Worm (Caenorhabditis elegans) whole organism, early embryonic: ENCODE measurements around the gene T16H12.2.

Experiments
- B0310.2 ChIP-seq: sonication (generic microtip); optimal IDR thresholded peaks from 2 replicates; lab custom pipeline; 2016; ENCODE audit warnings: mild to moderate bottlenecking, missing genetic modification characterization, missing compliant biosample characterization
- F13C5.2 ChIP-seq: sonication (generic microtip); optimal IDR thresholded peaks from 2 replicates; lab custom pipeline; 2017; ENCODE audit warnings: mild to moderate bottlenecking, missing genetic modification characterization, inconsistent platforms, missing compliant biosample characterization
- aly-1 ChIP-seq: sonication (generic microtip); optimal IDR thresholded peaks from 2 replicates; lab custom pipeline; 2016; ENCODE audit warnings: missing genetic modification characterization, missing compliant biosample characterization
- ama-1 ChIP-seq: fragments of 150-350 bp; optimal IDR thresholded peaks from 2 replicates; lab custom pipeline; 2014
- ceh-13 ChIP-seq: fragments of 200-800 bp; sonication (Bioruptor generic); optimal IDR thresholded peaks from 2 replicates; lab custom pipeline; 2018; ENCODE audit warnings: mild to moderate bottlenecking, missing genetic modification characterization, missing compliant biosample characterization
- ceh-36 ChIP-seq: sonication (generic microtip); optimal IDR thresholded peaks from 2 replicates; lab custom pipeline; 2016; ENCODE audit warnings: missing genetic modification characterization, inconsistent platforms, missing compliant biosample characterization
- ets-7 ChIP-seq: sonication (generic microtip); optimal IDR thresholded peaks from 2 replicates; lab custom pipeline; 2016; ENCODE audit warnings: missing genotype, missing genetic modification characterization, missing compliant biosample characterization
- flt-1 ChIP-seq: fragments of 200-800 bp; sonication (Bioruptor generic); IDR thresholded peaks from 2 replicates; pipeline ENCODE4 v1.3.6; 2022; ENCODE audit warnings: missing genetic modification characterization, missing compliant biosample characterization
- hmbx-1 ChIP-seq: sonication (generic microtip); optimal IDR thresholded peaks from 2 replicates; lab custom pipeline; 2016; ENCODE audit warnings: mild to moderate bottlenecking, missing genetic modification characterization, missing compliant biosample characterization
- hmg-4 ChIP-seq: fragments of 200-800 bp; sonication (Bioruptor generic); optimal IDR thresholded peaks from 2 replicates; lab custom pipeline; 2018; ENCODE audit warnings: mild to moderate bottlenecking, missing genetic modification characterization, missing compliant biosample characterization
- hnd-1 ChIP-seq: sonication (generic microtip); optimal IDR thresholded peaks from 2 replicates; lab custom pipeline; 2016; ENCODE audit warnings: missing genetic modification characterization, missing compliant biosample characterization
- pes-1 ChIP-seq: fragments of 200-800 bp; sonication (Bioruptor generic); IDR thresholded peaks from 2 replicates; pipeline ENCODE4 v1.3.6; 2022; ENCODE audit warnings: missing genetic modification reagents, missing genetic modification characterization, missing compliant biosample characterization
- scrt-1 ChIP-seq: fragments of 200-800 bp; sonication (Bioruptor generic); IDR thresholded peaks from 2 replicates; pipeline ENCODE4 v1.3.6; 2022; ENCODE audit warnings: missing genetic modification characterization, missing compliant biosample characterization
- sea-1 ChIP-seq: fragments of 200-800 bp; sonication (Bioruptor generic); conservative IDR thresholded peaks from 2 replicates; pipeline ENCODE4 v1.3.6; 2022; ENCODE audit warnings: missing genetic modification characterization, missing compliant biosample characterization
- tbx-11 ChIP-seq: fragments of 200-800 bp; sonication (Bioruptor generic); IDR thresholded peaks from 2 replicates; pipeline ENCODE4 v1.3.6; 2022; ENCODE audit warnings: missing genetic modification characterization, missing compliant biosample characterization
- tbx-37 ChIP-seq: fragments of 200-800 bp; sonication (Bioruptor generic); conservative IDR thresholded peaks from 2 replicates; pipeline ENCODE4 v1.3.6; 2022; ENCODE audit warnings: missing genetic modification reagents, missing genetic modification characterization, missing compliant biosample characterization
- tra-4 ChIP-seq: sonication (generic microtip); optimal IDR thresholded peaks from 2 replicates; lab custom pipeline; 2017; ENCODE audit warnings: missing genetic modification characterization, missing compliant biosample characterization

T16H12.2 gene

DNA sequence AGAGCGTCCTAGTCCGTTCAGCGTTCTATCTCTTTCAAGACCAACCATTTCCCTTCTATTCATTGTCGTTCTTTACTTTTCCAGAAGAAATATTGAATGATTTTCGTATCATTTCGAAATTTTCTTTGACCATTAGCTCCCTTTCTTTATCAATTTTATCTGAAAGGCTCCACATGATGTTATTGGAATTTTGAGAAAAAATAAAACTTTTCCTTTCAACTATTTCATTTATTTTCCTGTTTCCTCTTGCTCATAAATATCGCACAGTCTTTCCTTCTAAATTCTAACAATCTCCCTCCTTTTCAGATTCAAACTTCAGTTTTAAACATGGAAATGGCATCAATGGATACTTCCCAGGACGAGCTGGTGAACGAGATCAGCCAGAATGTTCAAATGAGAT is 28.6 kb upstream of the T16H12.2 start, which contains the start of gene T16G12.4:
Gene T16G12.4 (plus strand): TSS at position 301 of the 400 bp plus-strand sequence.
- TF ChIP-seq pes-1 (GFP tag; lab: Robert Waterston, UW) (no peak), scrt-1 (no peak), aly-1 (tag; lab: Kevin White, UChicago) (no peak), sea-1 (GFP tag; lab: Robert Waterston, UW) (no peak)

DNA sequence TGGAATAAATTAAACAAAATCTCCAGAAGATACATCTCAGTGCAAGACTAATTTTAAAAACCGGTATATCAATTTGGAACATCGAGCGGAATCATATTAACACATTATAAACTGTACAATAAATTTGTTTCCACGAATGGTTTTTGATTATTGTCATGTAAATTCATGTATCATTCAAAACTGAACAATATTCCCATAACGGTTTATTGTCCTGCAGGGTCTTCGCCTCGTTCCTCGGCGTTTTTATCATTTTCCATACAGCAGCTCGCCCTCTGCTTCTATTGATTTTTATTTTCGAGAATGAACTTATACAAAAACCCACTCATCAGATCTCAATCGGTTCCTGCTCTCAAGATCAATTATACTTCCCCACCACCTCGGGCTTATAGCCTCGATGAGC is 27.1 kb upstream of the T16H12.2 start, which contains the start of gene T16G12.8:
Gene T16G12.8 (plus strand): TSS at position 301 of the 400 bp plus-strand sequence.
- TF ChIP-seq sea-1 (GFP tag; lab: Robert Waterston, UW) (no peak), hmbx-1 (tag; lab: Kevin White, UChicago) (no peak), tbx-11 (GFP tag; lab: Robert Waterston, UW) (no peak), ets-7 (no peak), ceh-36 (tag; lab: Kevin White, UChicago) (no peak), ama-1 (lab: Kevin White, UChicago) (no peak), hmg-4 (GFP tag; lab: Kevin White, UChicago) (no peak), flt-1 (GFP tag; lab: Robert Waterston, UW) (no peak), tbx-37 (GFP tag; lab: Robert Waterston, UW) (no peak)

DNA sequence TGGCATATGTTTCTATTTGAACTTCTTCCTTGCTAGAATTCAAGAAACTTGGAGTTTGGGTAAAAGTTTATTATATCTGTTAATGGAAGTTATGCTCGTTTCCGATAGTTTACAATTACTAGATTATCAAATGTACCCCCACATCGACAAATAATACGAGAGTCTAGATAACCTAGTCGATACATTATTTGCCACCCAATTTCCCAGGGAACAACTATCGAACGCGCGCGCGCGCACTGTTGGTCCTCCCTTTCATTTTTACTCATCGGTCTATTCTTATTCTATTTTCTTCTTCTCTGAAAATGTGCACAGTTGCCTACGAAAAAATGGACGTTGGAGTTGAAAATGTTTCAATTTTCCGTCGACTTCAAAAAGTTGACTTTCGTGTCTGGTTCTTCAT is 25.5 kb upstream of the T16H12.2 start, which contains the start of gene T16G12.13:
Gene T16G12.13 (plus strand): TSS at position 293 of the 400 bp plus-strand sequence.
- TF ChIP-seq aly-1 (tag; lab: Kevin White, UChicago) (no peak), ceh-36 (tag; lab: Kevin White, UChicago) (no peak), hmbx-1 (tag; lab: Kevin White, UChicago) (no peak), tra-4 (tag; lab: Kevin White, UChicago) (no peak), pes-1 (GFP tag; lab: Robert Waterston, UW) (no peak), ets-7 (no peak), sea-1 (GFP tag; lab: Robert Waterston, UW) (no peak), ceh-13 (GFP tag; lab: Kevin White, UChicago) (no peak)

DNA sequence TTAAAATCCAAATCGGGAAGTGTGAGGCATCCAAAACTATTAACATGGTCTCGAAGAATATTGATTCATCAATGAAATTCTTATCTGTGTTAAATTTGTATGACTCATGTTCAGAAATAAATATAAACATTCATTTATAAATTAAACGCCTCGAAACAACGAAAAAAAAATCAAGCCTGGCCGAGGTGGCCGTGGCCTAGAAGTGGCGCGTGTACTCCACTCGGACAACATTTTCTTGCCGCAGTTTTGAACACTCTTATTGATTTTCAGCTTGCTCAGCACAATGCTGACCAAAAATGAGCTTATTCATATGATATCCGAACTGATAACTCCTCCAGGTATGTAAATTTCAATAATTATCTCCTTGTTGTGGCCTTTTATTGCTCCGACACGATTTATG is 21.9 kb upstream of the T16H12.2 start, which contains the start of gene ekl-6:
Gene ekl-6 (plus strand): TSS at position 265 of the 400 bp plus-strand sequence.
- TF ChIP-seq tbx-37 (GFP tag; lab: Robert Waterston, UW) (peak; percentile 70), flt-1 (GFP tag; lab: Robert Waterston, UW) (0 out of 2 replicates have a peak, but pooled peaks have one; percentile 35), tra-4 (tag; lab: Kevin White, UChicago) (no peak), pes-1 (GFP tag; lab: Robert Waterston, UW) (peak; percentile 63)

DNA sequence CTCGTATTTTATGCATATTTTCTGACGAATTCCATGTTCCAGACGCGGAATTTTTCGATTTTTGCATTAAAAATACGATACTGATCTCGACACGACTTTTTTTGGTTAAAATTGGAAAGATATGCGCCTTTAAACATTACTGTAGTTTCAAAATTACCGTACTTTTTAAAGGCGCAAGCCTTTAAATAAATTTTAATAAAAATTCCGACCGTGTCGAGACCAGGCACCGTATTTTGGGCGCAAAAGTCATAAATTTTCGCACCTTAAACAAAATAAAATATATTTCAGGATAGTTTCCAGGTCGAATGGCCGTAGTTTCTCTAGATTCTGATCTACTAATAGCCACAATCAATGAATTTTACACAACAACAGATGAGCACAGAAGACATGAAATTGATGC is 16.8 kb upstream of the T16H12.2 start, which contains the start of gene T16G12.6:
Gene T16G12.6 (plus strand): TSS at position 301 of the 400 bp plus-strand sequence.
- TF ChIP-seq tbx-37 (GFP tag; lab: Robert Waterston, UW), result no peak
- no peak for TF ChIP-seq flt-1 (GFP tag; lab: Robert Waterston, UW)
- no peak for TF ChIP-seq ets-7
- TF ChIP-seq B0310.2 (tag; lab: Kevin White, UChicago), result no peak
- no peak for TF ChIP-seq aly-1 (tag; lab: Kevin White, UChicago)
- TF ChIP-seq ceh-36 (tag; lab: Kevin White, UChicago), result no peak
- no peak for TF ChIP-seq ceh-13 (GFP tag; lab: Kevin White, UChicago)
- no peak for TF ChIP-seq tbx-11 (GFP tag; lab: Robert Waterston, UW)
- no peak for TF ChIP-seq ama-1 (lab: Kevin White, UChicago)
- no peak for TF ChIP-seq tra-4 (tag; lab: Kevin White, UChicago)
- TF ChIP-seq F13C5.2 (tag; lab: Kevin White, UChicago), result no peak
- TF ChIP-seq sea-1 (GFP tag; lab: Robert Waterston, UW), result no peak
- TF ChIP-seq hnd-1, result no peak
- no peak for TF ChIP-seq hmg-4 (GFP tag; lab: Kevin White, UChicago)
- no peak for TF ChIP-seq pes-1 (GFP tag; lab: Robert Waterston, UW)
- no peak for TF ChIP-seq scrt-1
- no peak for TF ChIP-seq hmbx-1 (tag; lab: Kevin White, UChicago)

DNA sequence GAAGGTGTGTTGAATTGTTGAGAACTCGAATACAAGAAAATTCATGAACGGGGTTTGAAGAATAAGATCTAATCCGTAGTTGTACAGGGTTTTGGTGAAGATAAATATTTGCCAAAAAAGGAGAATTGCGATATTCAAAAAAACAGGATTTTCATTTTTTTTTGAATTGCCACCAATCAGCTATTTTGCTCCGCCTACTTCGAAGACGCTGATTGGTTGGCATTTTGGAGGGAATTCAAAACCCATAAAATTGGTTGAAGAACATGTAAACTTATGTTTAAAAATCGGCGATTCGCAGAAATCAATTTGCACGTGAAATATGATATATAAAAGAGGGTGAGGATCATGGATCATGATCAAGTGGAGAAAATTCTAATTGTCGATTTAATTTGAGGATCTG is 10.0 kb upstream of the T16H12.2 start:
- TF ChIP-seq B0310.2 (tag; lab: Kevin White, UChicago) (no peak), ceh-13 (GFP tag; lab: Kevin White, UChicago) (no peak), hmg-4 (GFP tag; lab: Kevin White, UChicago) (no peak)

DNA sequence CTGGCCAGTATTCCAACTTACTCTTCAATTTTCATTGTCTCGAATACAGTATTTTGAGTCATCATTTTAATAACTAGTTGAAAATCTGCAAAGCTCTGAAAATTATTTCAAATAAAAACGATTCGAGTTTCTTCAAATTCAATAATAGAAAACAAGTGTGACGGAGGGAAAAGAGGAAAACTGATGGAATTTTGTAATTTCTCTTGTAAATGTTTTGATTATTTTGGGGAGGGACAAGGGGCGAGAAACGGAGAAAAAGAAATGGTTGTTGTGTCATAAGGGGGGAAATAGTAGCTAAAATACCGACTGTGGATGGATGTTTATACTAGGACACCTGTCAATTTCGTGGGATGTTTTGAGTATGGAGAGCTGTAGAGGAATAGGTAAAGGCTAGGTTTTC is 7.9 kb upstream of the T16H12.2 start, which contains the start of gene T16G12.9:
Gene T16G12.9 (minus strand): TSS at position 101 of the 400 bp plus-strand sequence.
- no peak for TF ChIP-seq hmg-4 (GFP tag; lab: Kevin White, UChicago)

DNA sequence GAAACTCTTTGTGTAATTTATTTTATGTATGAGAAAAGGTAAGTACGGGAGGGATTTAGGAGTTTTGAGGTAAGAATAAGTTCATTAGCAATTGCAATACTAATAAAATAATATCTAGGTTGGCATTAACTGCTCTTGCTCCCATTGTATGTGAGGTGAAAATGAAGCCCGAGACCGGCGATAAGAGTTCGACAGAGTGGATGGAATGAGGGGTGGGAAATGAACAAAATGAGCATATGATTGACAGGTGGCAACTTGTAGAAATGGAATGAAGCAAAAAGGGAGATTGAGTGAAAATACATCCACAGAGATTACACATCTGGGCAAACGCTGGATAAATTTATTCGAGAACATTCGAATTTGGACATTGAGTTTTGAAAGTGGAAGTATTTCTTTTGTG is 7.3 kb upstream of the T16H12.2 start:
- TF ChIP-seq pes-1 (GFP tag; lab: Robert Waterston, UW) (no peak), hmbx-1 (tag; lab: Kevin White, UChicago) (no peak)

DNA sequence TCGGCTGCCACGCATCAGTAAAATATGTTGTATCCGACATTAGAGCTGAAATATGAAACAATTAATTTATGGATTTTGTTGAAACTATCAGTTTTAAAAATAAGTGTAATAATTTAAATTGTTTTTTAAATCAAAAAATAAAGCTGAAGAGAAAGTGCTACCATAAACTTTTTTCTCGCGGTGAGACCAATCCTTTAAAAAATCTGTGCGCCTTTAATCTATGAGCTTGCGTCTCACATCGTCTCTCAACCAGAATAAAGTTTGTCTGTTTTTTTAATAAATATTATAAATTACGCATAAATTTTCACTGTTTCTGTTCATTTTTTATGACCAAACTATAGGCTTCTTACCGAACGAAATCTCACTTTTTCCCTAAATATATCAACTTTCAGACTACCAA is 2.8 kb upstream of the T16H12.2 start, which contains the start of gene T16H12.3:
Gene T16H12.3 (minus strand): TSS at position 51 of the 400 bp plus-strand sequence.
- no peak for TF ChIP-seq ceh-36 (tag; lab: Kevin White, UChicago)
